Fruit fly (Drosophila melanogaster) whole organism, prepupa: ENCODE data around the gene CG3036.

Experiments
- CG9139 ChIP-seq: fragments of 200-800 bp; sonication (Bioruptor generic); optimal IDR thresholded peaks from 3 replicates; lab custom pipeline; 2017; ENCODE audit warnings: missing biosample characterization, mild to moderate bottlenecking, missing genetic modification characterization
- OdsH ChIP-seq: fragments of 200-800 bp; sonication (Bioruptor generic); optimal IDR thresholded peaks from 3 replicates; lab custom pipeline; 2016; ENCODE audit warnings: missing biosample characterization, missing genetic modification characterization
- Sox102F ChIP-seq: fragments of 200-800 bp; sonication (Bioruptor generic); optimal IDR thresholded peaks from 2 replicates; lab custom pipeline; 2016; ENCODE audit warnings: missing biosample characterization, mild to moderate bottlenecking, missing genetic modification characterization

- TF ChIP-seq CG9139 (GFP tag; lab: Kevin White, UChicago) (no peak), OdsH (GFP tag; lab: Kevin White, UChicago) (no peak), Sox102F (GFP tag; lab: Kevin White, UChicago) (no peak)
Measured at dm6 chr2L:4861503-4861902, 30.4 kb upstream of the CG3036 start.
